Fruit fly (Drosophila melanogaster): ENCODE data around the gene Galphai.

Galphai gene

DNA sequence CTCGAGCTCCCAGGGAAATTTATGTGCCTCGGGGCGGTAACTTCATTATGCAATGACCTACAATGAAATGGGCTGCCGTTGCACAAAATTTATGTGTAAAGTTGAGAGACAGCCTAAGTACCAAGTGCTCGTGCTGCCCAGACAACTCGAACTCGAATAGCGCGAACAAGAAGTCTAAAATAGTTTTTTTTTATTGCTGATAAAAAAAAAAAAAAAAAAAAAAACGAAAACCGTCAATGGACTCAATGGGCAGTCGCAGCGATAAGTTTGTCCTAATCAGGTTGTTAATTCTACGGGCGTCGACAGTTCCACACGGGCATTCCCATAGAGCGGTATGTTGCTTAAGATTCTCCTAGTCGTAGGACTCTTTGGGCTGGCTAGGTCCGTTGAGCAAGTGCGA is 47.2 kb downstream of the Galphai start, which contains the start of gene CG14820:
Gene CG14820 (plus strand): TSS at position 301 of the 400 bp plus-strand sequence.
- no peak for TF ChIP-seq noc (tag; optimal IDR thresholded peaks at IDR 0.05)

DNA sequence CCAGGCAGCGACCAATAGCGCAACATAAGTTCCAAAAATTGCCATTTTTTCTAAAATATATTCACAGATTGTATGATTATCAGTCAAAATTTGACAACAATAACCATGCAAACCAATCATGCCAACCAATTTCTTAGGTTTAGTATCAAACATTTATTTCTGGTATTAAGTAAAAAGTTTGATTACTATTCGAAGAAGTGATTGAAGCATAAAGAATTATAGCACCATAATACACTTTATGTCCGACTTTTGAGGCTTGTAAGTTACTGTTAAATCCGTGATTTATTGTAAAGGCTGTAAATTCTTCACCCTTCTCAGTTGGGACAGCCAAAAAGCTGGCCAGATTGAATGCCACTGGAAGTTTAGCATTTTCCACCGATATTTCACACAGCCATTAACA is 48.0 kb downstream of the Galphai start, which contains the start of gene CG45413:
Gene CG45413 (minus strand): TSS at position 101 of the 400 bp plus-strand sequence.
- no peak for TF ChIP-seq noc (tag; optimal IDR thresholded peaks at IDR 0.05)

DNA sequence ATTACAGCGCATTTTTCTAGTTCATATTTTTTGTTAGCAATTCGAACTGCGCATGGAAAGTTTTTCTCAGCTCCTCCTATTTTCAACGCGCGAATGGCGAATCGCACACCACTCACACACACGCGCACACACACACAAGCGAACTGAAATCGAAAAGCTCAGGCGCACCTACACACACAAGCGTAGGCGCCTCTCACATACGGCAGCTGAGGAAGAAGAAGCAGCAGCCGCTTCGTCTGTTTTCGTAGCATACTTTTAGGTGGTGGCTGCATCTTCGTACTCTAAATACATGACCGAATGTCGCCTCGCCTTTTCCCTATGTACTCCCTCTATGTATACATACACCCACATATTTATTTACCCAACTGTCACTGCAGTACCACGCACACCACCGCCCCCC is 54.0 kb downstream of the Galphai start:
- TF ChIP-seq noc (tag; optimal IDR thresholded peaks at IDR 0.05), result no peak
